Fruit fly (Drosophila melanogaster) whole organism, embryonic: ENCODE data around the gene bero.
A peak's percentile ranks its signal among the peaks of the same experiment; 100 is the strongest.

ENCODE experiments used
- Aef1 ChIP-seq: fragments of 200-800 bp; sonication (Bioruptor generic); IDR thresholded peaks from 3 replicates; pipeline ENCODE4 v1.3.6; 2022; ENCODE audit warnings: missing biosample characterization, missing genetic modification characterization
- CG10431 ChIP-seq: fragments of 200-800 bp; sonication (Bioruptor generic); optimal IDR thresholded peaks from 3 replicates; lab custom pipeline; 2018; ENCODE audit warnings: missing biosample characterization, mild to moderate bottlenecking, missing genetic modification characterization
- CG12659 ChIP-seq: fragments of 200-800 bp; sonication (Bioruptor generic); optimal IDR thresholded peaks from 3 replicates; lab custom pipeline; 2017; ENCODE audit warnings: mild to moderate bottlenecking, missing biosample characterization, missing genetic modification reagents, missing genetic modification characterization
- CG12942 ChIP-seq: fragments of 200-800 bp; sonication (Bioruptor generic); optimal IDR thresholded peaks from 3 replicates; lab custom pipeline; 2016; ENCODE audit warnings: missing biosample characterization, missing genetic modification characterization
- CG15073 ChIP-seq: fragments of 200-800 bp; sonication (Bioruptor generic); optimal IDR thresholded peaks from 2 replicates; lab custom pipeline; 2016; ENCODE audit warnings: missing biosample characterization, missing genetic modification characterization
- CG17385 ChIP-seq: fragments of 200-800 bp; sonication (Bioruptor generic); optimal IDR thresholded peaks from 3 replicates; lab custom pipeline; 2018; ENCODE audit warnings: missing biosample characterization, mild to moderate bottlenecking, missing genetic modification characterization
- CG17612 ChIP-seq: fragments of 200-800 bp; sonication (Bioruptor generic); IDR thresholded peaks from 2 replicates; pipeline ENCODE4 v1.3.6; 2022; ENCODE audit warnings: missing biosample characterization, missing genetic modification characterization
- CG17829 ChIP-seq: fragments of 200-800 bp; optimal IDR thresholded peaks from 2 replicates; lab custom pipeline; 2019; ENCODE audit warnings: missing biosample characterization, mild to moderate bottlenecking, missing genetic modification characterization, moderate library complexity
- CG17912 ChIP-seq: fragments of 200-800 bp; sonication (Bioruptor generic); optimal IDR thresholded peaks from 2 replicates; lab custom pipeline; 2018; ENCODE audit warnings: missing biosample characterization, mild to moderate bottlenecking, missing genetic modification characterization
- CG30020 ChIP-seq: fragments of 200-800 bp; optimal IDR thresholded peaks from 2 replicates; lab custom pipeline; 2019; ENCODE audit warnings: missing biosample characterization, mild to moderate bottlenecking, missing genetic modification characterization, moderate library complexity
- CG3838 ChIP-seq: fragments of 200-800 bp; sonication (Bioruptor generic); optimal IDR thresholded peaks from 3 replicates; lab custom pipeline; 2016; ENCODE audit warnings: missing biosample characterization, missing genetic modification characterization
- CG4404 ChIP-seq: fragments of 200-800 bp; sonication (Bioruptor generic); IDR thresholded peaks from 2 replicates; pipeline ENCODE4 v1.3.6; 2022; ENCODE audit warnings: missing biosample characterization, missing genetic modification characterization
- CG4730 ChIP-seq: fragments of 200-800 bp; sonication (Bioruptor generic); IDR thresholded peaks from 2 replicates; pipeline ENCODE4 v1.3.6; 2022; ENCODE audit warnings: missing biosample characterization, missing genetic modification characterization
- CG4854 ChIP-seq: fragments of 200-800 bp; sonication (Bioruptor generic); optimal IDR thresholded peaks from 2 replicates; lab custom pipeline; 2016; ENCODE audit warnings: missing biosample characterization, missing genetic modification characterization, inconsistent platforms
- CG6654 ChIP-seq: fragments of 200-800 bp; sonication (Bioruptor generic); optimal IDR thresholded peaks from 2 replicates; lab custom pipeline; 2017; ENCODE audit warnings: missing biosample characterization, mild to moderate bottlenecking, missing genetic modification characterization
- CG6689 ChIP-seq: fragments of 200-800 bp; sonication (Bioruptor generic); IDR thresholded peaks from 2 replicates; pipeline ENCODE4 v1.3.6; 2022; ENCODE audit warnings: missing biosample characterization, missing genetic modification characterization
- CG8765 ChIP-seq: fragments of 200-800 bp; sonication (Bioruptor generic); IDR thresholded peaks from 2 replicates; pipeline ENCODE4 v1.3.6; 2022; ENCODE audit warnings: missing biosample characterization, missing genetic modification characterization
- CG9876 ChIP-seq: fragments of 200-800 bp; sonication (Bioruptor generic); optimal IDR thresholded peaks from 2 replicates; lab custom pipeline; 2016; ENCODE audit warnings: missing biosample characterization, missing genetic modification characterization
- HLH4C ChIP-seq: fragments of 200-800 bp; sonication (Bioruptor generic); IDR thresholded peaks from 3 replicates; pipeline ENCODE4 v1.3.6; 2022; ENCODE audit warnings: missing biosample characterization, missing genetic modification characterization; ENCODE audit not compliant: partially characterized antibody
- Hand ChIP-seq: fragments of 200-800 bp; sonication (Bioruptor generic); optimal IDR thresholded peaks from 2 replicates; lab custom pipeline; 2017; ENCODE audit warnings: mild to moderate bottlenecking, missing biosample characterization, missing genetic modification reagents, missing genetic modification characterization
- Jarid2 ChIP-seq: fragments of 200-800 bp; sonication (Bioruptor generic); optimal IDR thresholded peaks from 3 replicates; lab custom pipeline; 2017; ENCODE audit warnings: mild to moderate bottlenecking, missing biosample characterization, missing genetic modification reagents, missing genetic modification characterization
- Lim3 ChIP-seq: fragments of 200-800 bp; sonication (Bioruptor generic); IDR thresholded peaks from 2 replicates; pipeline ENCODE4 v1.3.6; 2022; ENCODE audit warnings: missing biosample characterization, missing genetic modification characterization
- Max ChIP-seq: fragments of 200-800 bp; sonication (Bioruptor generic); optimal IDR thresholded peaks from 2 replicates; lab custom pipeline; 2016; ENCODE audit warnings: missing biosample characterization, mild to moderate bottlenecking, missing genetic modification characterization
- YL-1 ChIP-seq: fragments of 200-800 bp; sonication (Bioruptor generic); optimal IDR thresholded peaks from 3 replicates; lab custom pipeline; 2017; ENCODE audit warnings: missing biosample characterization, mild to moderate bottlenecking, missing genetic modification characterization
- dm ChIP-seq: fragments of 200-800 bp; sonication (Bioruptor generic); optimal IDR thresholded peaks from 3 replicates; lab custom pipeline; 2016; ENCODE audit warnings: missing biosample characterization, missing genetic modification characterization
- dmrt99B ChIP-seq: fragments of 200-800 bp; sonication (Bioruptor generic); optimal IDR thresholded peaks from 2 replicates; lab custom pipeline; 2018; ENCODE audit warnings: missing biosample characterization, mild to moderate bottlenecking, missing genetic modification characterization, moderate library complexity
- gcm2 ChIP-seq: fragments of 200-800 bp; sonication (Bioruptor generic); optimal IDR thresholded peaks from 2 replicates; lab custom pipeline; 2016; ENCODE audit warnings: missing biosample characterization, missing genetic modification characterization
- gsb-n ChIP-seq: fragments of 200-800 bp; sonication (Bioruptor generic); optimal IDR thresholded peaks from 3 replicates; lab custom pipeline; 2018; ENCODE audit warnings: missing biosample characterization, mild to moderate bottlenecking, missing genetic modification characterization
- hbn ChIP-seq: fragments of 200-800 bp; sonication (Bioruptor generic); IDR thresholded peaks from 2 replicates; pipeline ENCODE4 v1.3.6; 2022; ENCODE audit warnings: missing biosample characterization, missing genetic modification characterization; ENCODE audit not compliant: partially characterized antibody
- hkb ChIP-seq, 2 experiments: fragments of 200-800 bp in 1 of 2; fragments of >200 bp in 1 of 2; sonication (Bioruptor generic) in 1 of 2; IDR thresholded peaks in 1 of 2; optimal IDR thresholded peaks in 1 of 2; 2 replicates each; pipeline versions ENCODE4 v1.3.6 to Lab custom; 2017 to 2022; ENCODE audit warnings: missing biosample characterization in 1 of 2, missing genetic modification characterization in 1 of 2
- lbe ChIP-seq: fragments of 200-800 bp; sonication (Bioruptor generic); optimal IDR thresholded peaks from 2 replicates; lab custom pipeline; 2016; ENCODE audit warnings: missing biosample characterization, mild to moderate bottlenecking, missing genetic modification characterization
- lov ChIP-seq, 2 experiments: fragments of 200-800 bp in 1 of 2; fragments of >200 bp in 1 of 2; sonication (Bioruptor generic) in 1 of 2; IDR thresholded peaks in 1 of 2; optimal IDR thresholded peaks in 1 of 2; 2 replicates in 1 of 2; 3 replicates in 1 of 2; pipeline versions ENCODE4 v1.3.6 to Lab custom; 2017 to 2022; ENCODE audit warnings: missing biosample characterization in 1 of 2, missing genetic modification characterization in 1 of 2
- luna ChIP-seq: fragments of 200-800 bp; sonication (Bioruptor generic); optimal IDR thresholded peaks from 2 replicates; lab custom pipeline; 2016; ENCODE audit warnings: missing biosample characterization, missing genetic modification characterization
- mirr ChIP-seq: fragments of 200-800 bp; sonication (Bioruptor generic); optimal IDR thresholded peaks from 3 replicates; lab custom pipeline; 2018; ENCODE audit warnings: missing biosample characterization, mild to moderate bottlenecking, missing genetic modification characterization
- nerfin-2 ChIP-seq: fragments of 200-800 bp; sonication (Bioruptor generic); IDR thresholded peaks from 2 replicates; pipeline ENCODE4 v1.3.6; 2022; ENCODE audit warnings: missing biosample characterization, missing genetic modification characterization; ENCODE audit not compliant: partially characterized antibody
- odd ChIP-seq: fragments of 200-800 bp; sonication (Bioruptor generic); optimal IDR thresholded peaks from 2 replicates; lab custom pipeline; 2017; ENCODE audit warnings: missing biosample characterization, mild to moderate bottlenecking, missing genetic modification characterization
- pan ChIP-seq, 4 experiments: fragments of >200 bp in 3 of 4; fragments of 200-800 bp in 1 of 4; sonication (Bioruptor generic) in 1 of 4; optimal IDR thresholded peaks in 3 of 4; IDR thresholded peaks in 1 of 4; 2 replicates each; pipeline versions ENCODE4 v1.3.6 to Lab custom; 2017 to 2022; ENCODE audit warnings: missing biosample characterization in 2 of 4, missing genetic modification characterization in 2 of 4, mixed read lengths in 1 of 4
- phol ChIP-seq: fragments of 200-800 bp; sonication (Bioruptor generic); optimal IDR thresholded peaks from 3 replicates; lab custom pipeline; 2018; ENCODE audit warnings: missing biosample characterization, mild to moderate bottlenecking, missing genetic modification characterization, moderate library complexity
- rib ChIP-seq: fragments of 200-800 bp; sonication (Bioruptor generic); IDR thresholded peaks from 2 replicates; pipeline ENCODE4 v1.3.6; 2022; ENCODE audit warnings: missing biosample characterization, missing genetic modification characterization
- run ChIP-seq: fragments of 200-800 bp; sonication (Bioruptor generic); optimal IDR thresholded peaks from 3 replicates; lab custom pipeline; 2018; ENCODE audit warnings: missing biosample characterization, mild to moderate bottlenecking, missing genetic modification characterization
- scrt ChIP-seq: fragments of 200-800 bp; sonication (Bioruptor generic); optimal IDR thresholded peaks from 2 replicates; lab custom pipeline; 2018; ENCODE audit warnings: missing biosample characterization, mild to moderate bottlenecking, missing genetic modification characterization, moderate library complexity
- sim ChIP-seq: fragments of 200-800 bp; sonication (Bioruptor generic); IDR thresholded peaks from 2 replicates; pipeline ENCODE4 v1.3.6; 2022; ENCODE audit warnings: missing biosample characterization, missing genetic modification characterization
- tna ChIP-seq: fragments of 200-800 bp; sonication (Bioruptor generic); IDR thresholded peaks from 2 replicates; pipeline ENCODE4 v1.3.6; 2022; ENCODE audit warnings: missing biosample characterization, missing genetic modification characterization; ENCODE audit not compliant: partially characterized antibody
- ttk ChIP-seq: fragments of 200-800 bp; sonication (Bioruptor generic); IDR thresholded peaks from 2 replicates; pipeline ENCODE4 v2.1.2; 2022; ENCODE audit warnings: missing biosample characterization, missing genetic modification characterization
- wdn ChIP-seq: fragments of 200-800 bp; sonication (Bioruptor generic); IDR thresholded peaks from 2 replicates; pipeline ENCODE4 v1.3.6; 2022; ENCODE audit warnings: missing biosample characterization, missing genetic modification characterization

The bero gene

dm6 chr2L:20821249-20822024 lies 37.1 kb upstream of the bero start (continued):
- TF ChIP-seq CG17612 (GFP tag; lab: Robert Waterston, UW) (no peak), hbn (GFP tag; lab: Robert Waterston, UW) (peak; percentile 37), Aef1 (GFP tag; lab: Robert Waterston, UW) (no peak), CG10431 (GFP tag; lab: Kevin White, UChicago) (peak; percentile 36), ttk (GFP tag; lab: Robert Waterston, UW) (no peak), Hand (no peak), gsb-n (tag; lab: Kevin White, UChicago) (no peak), CG6689 (GFP tag; lab: Robert Waterston, UW) (no peak), Jarid2 (GFP tag; lab: Kevin White, UChicago) (no peak), dmrt99B (tag; lab: Kevin White, UChicago) (no peak), CG12942 (GFP tag; lab: Kevin White, UChicago) (no peak), phol (peak; percentile 5), mirr (GFP tag; lab: Kevin White, UChicago) (no peak), CG17912 (GFP tag; lab: Kevin White, UChicago) (peak; percentile 10), odd (no peak), HLH4C (GFP tag; lab: Robert Waterston, UW) (peak; percentile 38; the same call in 1 of the 3 replicates), nerfin-2 (no peak), sim (GFP tag; lab: Robert Waterston, UW) (no peak), CG9876 (GFP tag; lab: Kevin White, UChicago) (no peak), CG4404 (GFP tag; lab: Robert Waterston, UW) (no peak), YL-1 (GFP tag; lab: Kevin White, UChicago) (no peak), wdn (GFP tag; lab: Robert Waterston, UW) (no peak), CG17385 (peak; percentile 17), luna (GFP tag; lab: Kevin White, UChicago) (no peak), pan (optimal IDR thresholded peaks at IDR 0.05; lab: Kevin White, UChicago) (no peak), pan (GFP tag; optimal IDR thresholded peaks at IDR 0.05 in 1 of 2, IDR thresholded peaks at IDR 0.05 in 1 of 2) (no peak), lbe (GFP tag; lab: Kevin White, UChicago) (no peak), lov (optimal IDR thresholded peaks at IDR 0.05; lab: Kevin White, UChicago) (no peak), lov (GFP tag; IDR thresholded peaks at IDR 0.05; lab: Robert Waterston, UW) (no peak), gcm2 (GFP tag; lab: Kevin White, UChicago) (no peak), CG17829 (tag; lab: Kevin White, UChicago) (no peak), tna (GFP tag; lab: Robert Waterston, UW) (peak; percentile 44; the same call in 1 of the 2 replicates), CG6654 (no peak), Max (GFP tag; lab: Kevin White, UChicago) (no peak), run (tag; lab: Kevin White, UChicago) (no peak), rib (GFP tag; lab: Robert Waterston, UW) (no peak), Lim3 (GFP tag; lab: Robert Waterston, UW) (no peak), CG4730 (GFP tag; lab: Robert Waterston, UW) (no peak), CG30020 (tag; lab: Kevin White, UChicago) (no peak), CG3838 (no peak), hkb (optimal IDR thresholded peaks at IDR 0.05; lab: Kevin White, UChicago) (no peak), hkb (GFP tag; IDR thresholded peaks at IDR 0.05; lab: Robert Waterston, UW) (no peak), CG12659 (no peak), scrt (GFP tag; lab: Kevin White, UChicago) (no peak), CG8765 (GFP tag; lab: Robert Waterston, UW) (no peak), dm (GFP tag; lab: Kevin White, UChicago) (no peak), CG4854 (GFP tag; lab: Kevin White, UChicago) (no peak), CG15073 (GFP tag; lab: Kevin White, UChicago) (no peak)
